Worm (Caenorhabditis elegans) whole organism, young adult: Measurements from ENCODE around the gene F42A10.5.

Experiments used
- D2030.7 ChIP-seq: fragments of 200-800 bp; sonication (Bioruptor generic); IDR thresholded peaks from 2 replicates; pipeline ENCODE4 v1.3.6; 2022; ENCODE audit warnings: missing genetic modification reagents, missing genetic modification characterization, missing compliant biosample characterization
- ama-1 ChIP-seq, 3 experiments: fragments of 150-350 bp in 1 of 3; sonication (generic microtip) in 2 of 3; optimal IDR thresholded peaks; 2 replicates each; lab custom pipeline; 2014 to 2018; ENCODE audit warnings: missing biosample characterization in 2 of 3, missing genetic modification characterization in 2 of 3, missing genetic modification reagents in 2 of 3
- chd-7 ChIP-seq: sonication (generic microtip); optimal IDR thresholded peaks from 2 replicates; lab custom pipeline; 2016; ENCODE audit warnings: mild to moderate bottlenecking, missing genetic modification characterization, moderate library complexity, missing compliant biosample characterization
- let-607 ChIP-seq, 2 experiments: fragments of 200-800 bp in 1 of 2; sonication (Bioruptor generic) in 1 of 2; sonication (generic microtip) in 1 of 2; optimal IDR thresholded peaks; 2 replicates each; lab custom pipeline; 2016 to 2018; ENCODE audit warnings: mild to moderate bottlenecking in 2 of 2, missing compliant biosample characterization in 2 of 2, missing genetic modification characterization in 2 of 2, moderate library complexity in 2 of 2, missing genotype in 1 of 2
- lsl-1 ChIP-seq: fragments of 200-800 bp; sonication (Bioruptor generic); optimal IDR thresholded peaks from 2 replicates; lab custom pipeline; 2018; ENCODE audit warnings: mild to moderate bottlenecking, missing genetic modification characterization, moderate library complexity, missing compliant biosample characterization
- mes-4 ChIP-seq: sonication (generic microtip); optimal IDR thresholded peaks from 2 replicates; lab custom pipeline; 2016; ENCODE audit warnings: missing genotype, missing genetic modification characterization, missing compliant biosample characterization
- nfya-1 ChIP-seq: sonication (generic microtip); optimal IDR thresholded peaks from 2 replicates; lab custom pipeline; 2017; ENCODE audit warnings: antibody characterized with exemption, missing compliant biosample characterization, missing genetic modification characterization, borderline replicate concordance; ENCODE audit not compliant: insufficient read depth
- pha-4 ChIP-seq: fragments of 150-350 bp; sonication (generic microtip); optimal IDR thresholded peaks from 2 replicates; lab custom pipeline; 2014; ENCODE audit warnings: missing biosample characterization, missing genetic modification reagents, missing genetic modification characterization
- sea-2 ChIP-seq: fragments of 200-800 bp; sonication (Bioruptor generic); IDR thresholded peaks from 2 replicates; pipeline ENCODE4 v1.3.6; 2022; ENCODE audit warnings: missing genetic modification characterization, missing compliant biosample characterization
- zfh-2 ChIP-seq: fragments of 200-800 bp; sonication (Bioruptor generic); conservative IDR thresholded peaks from 2 replicates; pipeline ENCODE4 v1.3.6; 2022; ENCODE audit warnings: missing genetic modification reagents, missing genetic modification characterization, missing compliant biosample characterization

DNA sequence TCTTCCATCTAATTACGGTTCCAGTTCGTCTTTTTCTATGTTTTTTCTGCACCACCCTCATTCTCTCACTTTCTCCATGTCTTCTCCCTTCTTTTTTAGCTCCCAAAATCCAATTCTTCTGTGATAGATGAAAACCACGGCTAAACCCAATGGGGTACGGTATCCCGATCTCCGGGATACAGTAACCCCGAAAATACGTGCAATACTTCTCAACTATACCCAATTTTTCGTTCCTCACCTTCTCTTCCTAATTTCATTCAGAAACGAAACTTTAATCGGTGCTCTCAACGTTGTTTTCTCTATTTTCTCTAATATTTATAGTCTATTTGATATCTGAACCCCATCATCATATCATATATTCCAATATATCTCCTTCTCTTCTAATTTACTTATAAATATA is 49.6 kb downstream of the F42A10.5 start:
- TF ChIP-seq sea-2 (GFP tag; lab: Robert Waterston, UW): no peak
- TF ChIP-seq mes-4 (tag; lab: Kevin White, UChicago): no peak
- no peak for TF ChIP-seq chd-7 (tag; lab: Kevin White, UChicago)
- no peak for TF ChIP-seq D2030.7 (GFP tag; lab: Robert Waterston, UW)
- TF ChIP-seq nfya-1 (tag; lab: Kevin White, UChicago): no peak
- no peak for TF ChIP-seq ama-1 (optimal IDR thresholded peaks at IDR 0.05; lab: Kevin White, UChicago)
- TF ChIP-seq ama-1 (GFP tag; optimal IDR thresholded peaks at IDR 0.05; lab: Kevin White, UChicago): no peak
- TF ChIP-seq lsl-1 (GFP tag; lab: Kevin White, UChicago): no peak
- no peak for TF ChIP-seq zfh-2 (GFP tag; lab: Robert Waterston, UW)
- no peak for TF ChIP-seq let-607 (tag; optimal IDR thresholded peaks at IDR 0.05; lab: Kevin White, UChicago)
- TF ChIP-seq pha-4: no peak
